Fruit fly (Drosophila melanogaster): ENCODE data around the gene ABCB7.

ABCB7 gene

DNA sequence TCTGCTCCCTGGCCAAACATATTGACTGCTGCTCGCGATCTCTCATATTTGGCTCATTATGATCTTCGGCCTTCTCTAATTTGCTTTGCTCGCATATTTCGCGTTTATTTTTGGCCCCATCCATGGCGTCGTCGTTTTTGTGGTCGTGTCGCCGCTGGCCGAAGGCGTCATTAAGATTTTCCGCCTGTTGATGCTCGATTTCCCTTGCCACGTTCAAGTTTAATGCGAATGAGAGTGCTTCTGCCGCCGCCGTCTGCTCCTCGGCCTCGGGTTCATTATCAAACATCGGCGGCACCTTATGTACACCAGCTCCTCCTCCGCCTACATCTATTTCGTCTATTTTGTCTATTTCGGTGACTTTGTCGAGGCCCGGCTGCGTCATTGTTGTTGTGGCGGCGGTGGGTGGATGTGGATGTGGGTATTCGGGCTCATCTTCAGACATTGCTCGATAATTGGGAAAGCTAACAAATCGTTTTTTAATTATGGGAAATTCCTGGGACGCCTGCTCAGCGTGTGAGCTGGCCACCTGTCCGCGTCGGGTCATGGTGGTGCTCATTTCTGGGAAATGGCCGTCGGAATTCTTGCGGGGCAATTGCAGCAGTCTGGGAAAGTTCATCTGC is 3.6 kb upstream of the ABCB7 start:
- no peak for TF ChIP-seq CG8478 (optimal IDR thresholded peaks at IDR 0.05)
- TF ChIP-seq pan (optimal IDR thresholded peaks at IDR 0.05): no peak
- no peak for TF ChIP-seq Dll (optimal IDR thresholded peaks at IDR 0.05)
- no peak for TF ChIP-seq usp (GFP tag; optimal IDR thresholded peaks at IDR 0.05)
- TF ChIP-seq EcR (GFP tag; optimal IDR thresholded peaks at IDR 0.05): no peak
- TF ChIP-seq psq (optimal IDR thresholded peaks at IDR 0.05): no peak

DNA sequence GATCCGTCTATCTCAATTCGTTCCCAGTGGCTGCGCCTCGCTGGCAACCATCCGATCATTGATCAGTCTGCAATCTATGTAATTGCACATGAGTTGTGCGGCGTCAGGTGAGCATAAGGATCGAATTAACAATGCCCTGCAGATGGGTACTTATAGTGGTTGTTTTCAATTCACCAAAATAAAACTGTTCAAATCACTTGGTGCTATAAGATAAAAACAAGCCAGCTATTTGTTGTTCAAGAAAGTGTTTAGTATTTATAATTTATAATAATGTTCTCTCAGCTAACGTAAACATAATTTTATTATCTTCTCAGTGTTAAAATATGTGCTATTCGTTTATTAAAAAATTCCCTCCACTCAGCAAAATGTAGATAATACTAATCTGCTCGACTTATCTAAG is 2.5 kb upstream of the ABCB7 start, which contains the start of gene CG12105:
Gene CG12105, minus strand, starts transcription at position 101 of the 400 bp plus-strand sequence.
- TF ChIP-seq pan (optimal IDR thresholded peaks at IDR 0.05): no peak
- TF ChIP-seq usp (GFP tag; optimal IDR thresholded peaks at IDR 0.05): no peak
- no peak for TF ChIP-seq CG8478 (optimal IDR thresholded peaks at IDR 0.05)
- no peak for TF ChIP-seq psq (optimal IDR thresholded peaks at IDR 0.05)
- TF ChIP-seq Dll (optimal IDR thresholded peaks at IDR 0.05): no peak
- no peak for TF ChIP-seq EcR (GFP tag; optimal IDR thresholded peaks at IDR 0.05)

DNA sequence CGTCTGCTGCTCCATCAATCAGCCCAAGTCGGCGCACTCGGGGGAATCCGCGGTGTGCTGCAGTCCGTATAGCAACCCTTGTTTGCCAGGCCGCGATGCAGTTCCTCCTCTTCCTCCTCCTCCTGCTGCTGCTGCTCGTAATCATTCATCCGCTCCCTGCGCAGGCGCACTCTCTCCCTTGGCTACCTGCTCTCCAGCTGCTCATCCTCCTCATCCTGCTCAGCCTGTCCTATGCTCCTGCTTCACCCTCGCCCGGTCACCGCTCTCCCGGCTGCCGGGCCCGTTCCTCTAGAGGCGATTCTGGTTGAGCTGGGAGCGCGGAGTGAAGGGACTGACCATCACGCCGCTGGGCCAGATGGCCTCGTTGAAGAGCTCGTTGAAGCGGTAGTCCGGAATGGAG is 8.7 kb downstream of the ABCB7 start:
- no peak for TF ChIP-seq usp (GFP tag; optimal IDR thresholded peaks at IDR 0.05)
- no peak for TF ChIP-seq CG8478 (optimal IDR thresholded peaks at IDR 0.05)
- no peak for TF ChIP-seq EcR (GFP tag; optimal IDR thresholded peaks at IDR 0.05)
- no peak for TF ChIP-seq pan (optimal IDR thresholded peaks at IDR 0.05)
- no peak for TF ChIP-seq Dll (optimal IDR thresholded peaks at IDR 0.05)
- no peak for TF ChIP-seq psq (optimal IDR thresholded peaks at IDR 0.05)

DNA sequence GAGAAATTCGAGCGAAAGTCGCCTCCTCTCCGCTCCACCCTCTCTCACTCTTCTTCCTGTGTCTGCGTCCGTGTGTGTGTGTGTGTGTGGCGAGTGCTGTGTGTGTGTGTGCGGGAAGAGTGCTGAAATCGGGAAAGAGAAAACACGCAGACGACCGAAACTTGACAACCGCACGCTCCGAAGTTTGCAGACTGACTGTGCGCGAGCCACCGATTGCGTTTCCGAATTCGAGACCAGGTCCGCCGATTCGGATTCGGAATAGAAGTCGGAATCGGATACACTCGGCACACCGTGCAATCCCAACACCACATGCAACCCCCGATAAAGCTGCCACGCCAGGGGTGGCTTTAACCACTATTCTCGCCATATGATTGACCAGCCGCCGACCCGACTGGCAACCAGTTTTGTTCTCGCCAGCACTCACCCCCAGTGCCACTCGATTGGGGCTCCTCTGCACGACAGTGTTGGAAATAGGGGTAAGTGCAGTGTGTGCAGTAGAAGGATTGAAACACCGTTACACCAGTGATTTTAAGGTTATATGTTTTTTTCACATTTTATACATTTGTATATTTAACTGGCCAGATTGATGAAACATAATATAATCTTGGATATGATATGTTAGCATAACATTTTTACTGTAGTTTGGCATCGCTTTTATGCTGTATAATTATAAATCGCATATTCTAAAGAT is 10.1 kb downstream of the ABCB7 start, which contains the start of gene CG13928:
Gene CG13928, minus strand, starts transcription at position 202 of the 691 bp plus-strand sequence.
- TF ChIP-seq usp (GFP tag; optimal IDR thresholded peaks at IDR 0.05) (no peak), EcR (GFP tag; optimal IDR thresholded peaks at IDR 0.05) (no peak), psq (optimal IDR thresholded peaks at IDR 0.05) (no peak), pan (optimal IDR thresholded peaks at IDR 0.05) (no peak), Dll (optimal IDR thresholded peaks at IDR 0.05) (no peak), CG8478 (optimal IDR thresholded peaks at IDR 0.05) (no peak)

DNA sequence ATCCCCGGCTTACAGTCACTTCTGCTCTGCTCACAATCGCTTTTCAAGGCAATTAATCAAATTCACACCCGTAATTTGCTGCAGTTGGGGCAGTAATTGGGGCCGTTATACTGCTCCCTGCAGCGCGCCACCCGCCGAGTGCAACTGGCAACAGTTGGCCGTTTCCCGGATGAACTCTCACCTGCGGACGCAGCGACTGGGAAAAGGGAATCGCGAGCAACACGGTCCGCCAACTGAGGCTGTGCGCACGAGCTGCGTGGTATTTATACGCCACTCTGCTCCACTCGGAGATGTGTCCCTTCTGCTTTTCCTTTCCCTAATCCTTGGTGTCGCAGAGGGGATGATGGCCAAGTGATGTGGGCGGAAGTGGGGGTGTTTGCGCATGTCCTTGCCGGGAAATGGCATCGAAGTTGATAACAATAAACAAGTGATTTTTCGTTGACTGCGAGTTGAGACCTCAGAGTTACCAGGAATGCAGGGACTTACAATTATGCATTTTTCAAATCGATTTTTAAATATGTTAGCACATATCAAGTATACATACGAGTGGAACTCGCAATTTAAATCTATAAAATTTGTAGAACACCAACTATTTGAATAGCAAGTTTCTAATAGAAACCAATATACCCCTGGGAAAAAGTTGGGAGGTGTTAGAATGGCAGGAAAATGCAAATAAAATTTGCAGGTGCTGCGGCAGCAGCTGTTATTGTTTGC is 11.0 kb downstream of the ABCB7 start, which contains the start of gene GC:
Gene GC, minus strand, starts transcription at position 238 of the 714 bp plus-strand sequence.
- TF ChIP-seq usp (GFP tag; optimal IDR thresholded peaks at IDR 0.05): no peak
- no peak for TF ChIP-seq Dll (optimal IDR thresholded peaks at IDR 0.05)
- TF ChIP-seq pan (optimal IDR thresholded peaks at IDR 0.05): no peak
- TF ChIP-seq CG8478 (optimal IDR thresholded peaks at IDR 0.05): no peak
- no peak for TF ChIP-seq psq (optimal IDR thresholded peaks at IDR 0.05)
- TF ChIP-seq EcR (GFP tag; optimal IDR thresholded peaks at IDR 0.05): no peak

DNA sequence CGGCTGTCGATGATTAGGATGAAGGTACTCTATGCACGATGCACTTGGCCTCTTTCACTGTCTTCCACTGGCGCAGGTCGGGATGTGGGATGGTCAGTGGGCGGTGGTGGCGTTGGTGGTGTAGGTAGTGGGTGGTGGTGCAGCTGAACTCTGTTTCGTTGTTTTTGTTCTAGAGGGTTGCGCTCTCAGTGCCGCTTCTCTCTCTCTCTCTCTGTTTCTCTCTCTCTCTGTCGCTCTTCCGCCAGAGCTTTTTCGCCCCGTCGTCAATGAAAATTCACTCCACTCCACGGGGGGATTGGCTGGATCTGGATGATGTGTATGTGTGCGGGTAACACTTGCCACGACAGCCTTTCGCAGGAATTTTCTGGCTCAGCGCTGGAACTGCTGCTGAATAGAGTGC is 18.7 kb downstream of the ABCB7 start:
- TF ChIP-seq pan (optimal IDR thresholded peaks at IDR 0.05): no peak
- TF ChIP-seq CG8478 (optimal IDR thresholded peaks at IDR 0.05): no peak
- TF ChIP-seq usp (GFP tag; optimal IDR thresholded peaks at IDR 0.05): no peak
- TF ChIP-seq EcR (GFP tag; optimal IDR thresholded peaks at IDR 0.05): no peak
- no peak for TF ChIP-seq Dll (optimal IDR thresholded peaks at IDR 0.05)
- TF ChIP-seq psq (optimal IDR thresholded peaks at IDR 0.05): no peak

DNA sequence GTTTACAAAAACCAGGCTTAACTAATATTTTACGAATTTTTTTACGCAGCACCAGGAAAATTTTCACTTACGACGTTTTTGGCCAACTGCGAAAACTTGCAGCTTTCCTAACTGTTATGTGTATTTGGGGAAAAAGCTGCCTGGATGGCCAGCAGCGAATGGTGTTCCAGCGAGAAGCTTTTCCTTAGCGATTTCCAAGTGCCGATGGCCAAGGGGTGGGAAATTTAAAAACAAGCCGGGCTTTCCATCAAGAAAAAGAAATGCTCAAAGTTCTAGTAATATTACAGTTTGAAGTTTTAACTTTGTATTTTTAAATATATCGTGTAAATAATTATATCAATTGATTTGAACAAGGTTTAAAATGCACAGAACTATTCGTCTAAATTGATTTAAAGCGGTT is 19.4 kb downstream of the ABCB7 start, which contains the start of gene nSyb:
Gene nSyb, minus strand, starts transcription at position 101 of the 400 bp plus-strand sequence.
- TF ChIP-seq pan (optimal IDR thresholded peaks at IDR 0.05): no peak
- TF ChIP-seq CG8478 (optimal IDR thresholded peaks at IDR 0.05): no peak
- TF ChIP-seq EcR (GFP tag; optimal IDR thresholded peaks at IDR 0.05): no peak
- no peak for TF ChIP-seq usp (GFP tag; optimal IDR thresholded peaks at IDR 0.05)
- no peak for TF ChIP-seq Dll (optimal IDR thresholded peaks at IDR 0.05)
- TF ChIP-seq psq (optimal IDR thresholded peaks at IDR 0.05): no peak

DNA sequence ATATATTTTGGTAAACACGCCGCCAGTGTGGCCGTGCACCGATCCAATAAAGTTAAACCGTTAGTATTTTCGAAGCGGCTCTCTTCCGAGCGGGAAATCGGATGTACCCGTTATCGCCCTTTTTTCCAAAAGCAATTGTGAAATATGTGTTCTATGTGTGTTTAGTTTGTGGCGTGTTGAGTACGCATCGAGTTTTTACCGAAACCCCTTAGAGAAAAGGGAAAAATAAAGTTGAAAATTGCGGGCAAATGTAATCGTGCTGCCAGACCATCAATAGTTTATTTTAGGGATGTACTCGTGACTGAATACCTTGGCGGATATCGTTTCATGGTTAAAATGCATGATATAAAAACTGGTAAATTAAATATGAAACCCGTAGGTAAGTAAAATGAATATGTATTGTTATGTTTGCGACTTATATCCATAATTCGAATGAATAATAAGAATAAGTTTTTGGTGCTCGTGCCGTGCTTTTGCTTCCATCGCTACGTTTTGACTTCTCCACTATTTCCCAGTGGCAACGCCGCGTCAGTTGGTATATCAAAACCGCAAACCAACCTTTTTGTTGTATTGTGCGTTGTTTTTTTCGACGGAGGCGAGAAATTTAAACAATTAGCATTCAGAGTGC is 21.1 kb downstream of the ABCB7 start, which contains the start of the genes Mettl2 and Bgb:
Gene Mettl2, minus strand, starts transcription at position 51 of the 628 bp plus-strand sequence.
Gene Bgb, plus strand, starts transcription at position 527 of the 628 bp plus-strand sequence.
- TF ChIP-seq usp (GFP tag; optimal IDR thresholded peaks at IDR 0.05): no peak
- no peak for TF ChIP-seq EcR (GFP tag; optimal IDR thresholded peaks at IDR 0.05)
- TF ChIP-seq Dll (optimal IDR thresholded peaks at IDR 0.05): no peak
- no peak for TF ChIP-seq psq (optimal IDR thresholded peaks at IDR 0.05)
- no peak for TF ChIP-seq CG8478 (optimal IDR thresholded peaks at IDR 0.05)
- no peak for TF ChIP-seq pan (optimal IDR thresholded peaks at IDR 0.05)

DNA sequence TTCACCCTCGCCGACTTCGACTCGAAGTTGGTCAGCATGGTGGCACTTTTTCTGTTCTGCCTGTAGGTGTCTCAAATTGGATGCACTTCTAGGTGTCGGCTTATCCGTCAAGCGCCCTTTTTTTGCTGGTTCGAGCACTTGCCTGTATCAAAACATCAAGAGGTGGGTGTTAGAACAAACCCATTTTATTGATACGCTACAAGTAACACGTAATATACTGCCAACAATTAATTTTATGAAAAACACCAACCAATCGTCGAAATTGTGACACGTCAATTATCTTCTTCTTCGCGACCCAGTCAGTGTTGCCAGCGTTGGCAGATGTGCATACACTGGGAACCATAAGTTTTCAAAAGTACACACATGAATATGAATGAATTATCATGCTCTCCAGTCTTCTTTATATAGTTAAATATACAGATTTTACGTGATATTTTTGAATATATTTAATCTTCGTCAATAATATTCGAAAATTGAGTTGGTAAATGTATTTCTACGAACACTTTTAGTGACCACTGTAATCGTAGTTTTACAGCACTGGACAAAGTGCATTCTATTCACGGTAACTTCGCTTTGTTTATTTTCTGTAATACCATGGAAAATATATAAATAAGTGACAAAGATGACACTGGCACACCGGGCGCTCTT is 26.8 kb downstream of the ABCB7 start, which contains the start of the genes alphaCOP and CG13919:
Gene alphaCOP, minus strand, starts transcription at position 280 of the 648 bp plus-strand sequence.
Gene CG13919, plus strand, starts transcription at position 548 of the 648 bp plus-strand sequence.
- no peak for TF ChIP-seq usp (GFP tag; optimal IDR thresholded peaks at IDR 0.05)

DNA sequence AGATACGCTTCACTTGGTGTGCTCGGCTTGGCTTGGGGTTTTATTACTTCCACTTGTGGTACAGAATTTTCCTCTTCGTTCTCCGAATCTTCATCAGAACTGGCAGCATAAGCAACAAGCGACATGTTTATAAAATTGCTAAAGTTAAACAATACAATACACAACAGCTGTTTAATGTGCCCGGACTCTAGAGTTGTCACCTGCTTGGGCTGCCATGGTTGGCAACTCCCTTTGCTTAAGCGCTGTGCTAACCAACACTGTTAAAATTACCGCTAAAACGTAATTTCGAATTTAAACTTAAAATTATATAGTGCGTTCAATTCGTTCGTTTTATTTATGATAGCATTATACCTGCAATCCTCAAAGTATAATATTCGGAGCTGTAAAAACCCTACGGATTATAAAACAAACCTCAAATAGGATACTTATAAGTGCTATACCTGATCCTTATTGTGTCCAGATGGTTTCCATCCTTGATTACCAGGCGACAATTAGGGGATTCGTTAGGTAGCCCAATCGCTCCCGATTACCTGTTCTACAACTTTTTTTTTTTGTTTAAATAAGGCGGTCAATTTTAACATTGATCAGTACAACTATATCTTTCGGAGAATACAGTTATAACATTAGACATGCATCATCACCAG is 29.2 kb downstream of the ABCB7 start, which contains the start of the genes CG17249 and Bro:
Gene CG17249, minus strand, starts transcription at position 189 of the 644 bp plus-strand sequence.
Gene Bro, plus strand, starts transcription at position 594 of the 644 bp plus-strand sequence.
- TF ChIP-seq Dll (optimal IDR thresholded peaks at IDR 0.05): no peak
- TF ChIP-seq CG8478 (optimal IDR thresholded peaks at IDR 0.05): no peak
- no peak for TF ChIP-seq psq (optimal IDR thresholded peaks at IDR 0.05)
- no peak for TF ChIP-seq pan (optimal IDR thresholded peaks at IDR 0.05)
- TF ChIP-seq usp (GFP tag; optimal IDR thresholded peaks at IDR 0.05): no peak
- no peak for TF ChIP-seq EcR (GFP tag; optimal IDR thresholded peaks at IDR 0.05)

Data from whole organism.